Fruit fly (Drosophila melanogaster) whole organism, prepupa: Measurements from ENCODE around the gene CG33268.

Experiments used
- Blimp-1 ChIP-seq: fragments of 200-800 bp; sonication (Bioruptor generic); optimal IDR thresholded peaks from 3 replicates; lab custom pipeline; 2017; ENCODE audit warnings: missing biosample characterization, missing genetic modification characterization, mild to moderate bottlenecking, moderate library complexity, missing genetic modification reagents
- CG10631 ChIP-seq: fragments of 200-800 bp; sonication (Bioruptor generic); optimal IDR thresholded peaks from 2 replicates; lab custom pipeline; 2016; ENCODE audit warnings: missing biosample characterization, missing genetic modification characterization
- CG10669 ChIP-seq: fragments of 200-800 bp; sonication (Bioruptor generic); optimal IDR thresholded peaks from 3 replicates; lab custom pipeline; 2018; ENCODE audit warnings: missing biosample characterization, mild to moderate bottlenecking, missing genetic modification characterization, moderate library complexity
- CG11294 ChIP-seq: fragments of 200-800 bp; sonication (Bioruptor generic); IDR thresholded peaks from 2 replicates; pipeline ENCODE4 v1.3.6; 2022; ENCODE audit warnings: missing biosample characterization, missing genetic modification characterization
- CG11762 ChIP-seq: fragments of 200-800 bp; sonication (Bioruptor generic); optimal IDR thresholded peaks from 3 replicates; lab custom pipeline; 2016; ENCODE audit warnings: missing biosample characterization, missing genetic modification characterization; ENCODE audit not compliant: insufficient read depth
- CG15336 ChIP-seq: fragments of 200-800 bp; sonication (Bioruptor generic); IDR thresholded peaks from 2 replicates; pipeline ENCODE4 v1.3.6; 2022; ENCODE audit warnings: missing biosample characterization, missing genetic modification characterization
- CG16779 ChIP-seq: fragments of 200-800 bp; sonication (Bioruptor generic); optimal IDR thresholded peaks from 3 replicates; lab custom pipeline; 2017; ENCODE audit warnings: missing biosample characterization, mild to moderate bottlenecking, missing genetic modification characterization
- CG3032 ChIP-seq: fragments of 200-800 bp; optimal IDR thresholded peaks from 2 replicates; lab custom pipeline; 2019; ENCODE audit warnings: missing biosample characterization, mild to moderate bottlenecking, missing genetic modification characterization, moderate library complexity
- CG34406 ChIP-seq: fragments of 200-800 bp; sonication (Bioruptor generic); optimal IDR thresholded peaks from 3 replicates; lab custom pipeline; 2016; ENCODE audit warnings: missing biosample characterization, missing genetic modification characterization
- CG3919 ChIP-seq: fragments of 200-800 bp; sonication (Bioruptor generic); optimal IDR thresholded peaks from 3 replicates; lab custom pipeline; 2016; ENCODE audit warnings: missing biosample characterization, missing genetic modification characterization
- CG6163 ChIP-seq: fragments of 200-800 bp; sonication (Bioruptor generic); IDR thresholded peaks from 3 replicates; pipeline ENCODE4 v1.3.6; 2022; ENCODE audit warnings: missing biosample characterization, missing genetic modification characterization
- CG6276 ChIP-seq: fragments of 200-800 bp; sonication (Bioruptor generic); optimal IDR thresholded peaks from 2 replicates; lab custom pipeline; 2017; ENCODE audit warnings: missing biosample characterization, mild to moderate bottlenecking, missing genetic modification characterization
- CG6792 ChIP-seq: fragments of 200-800 bp; sonication (Bioruptor generic); optimal IDR thresholded peaks from 3 replicates; lab custom pipeline; 2016; ENCODE audit warnings: missing biosample characterization, missing genetic modification characterization
- CG6808 ChIP-seq: fragments of 200-800 bp; sonication (Bioruptor generic); optimal IDR thresholded peaks from 3 replicates; lab custom pipeline; 2017; ENCODE audit warnings: missing biosample characterization, missing genetic modification characterization, mild to moderate bottlenecking, moderate library complexity, missing genetic modification reagents
- CG7368 ChIP-seq: fragments of 200-800 bp; sonication (Bioruptor generic); optimal IDR thresholded peaks from 3 replicates; lab custom pipeline; 2016; ENCODE audit warnings: missing biosample characterization, missing genetic modification characterization
- CG8119 ChIP-seq: fragments of 200-800 bp; sonication (Bioruptor generic); IDR thresholded peaks from 3 replicates; pipeline ENCODE4 v1.3.6; 2022; ENCODE audit warnings: missing biosample characterization, missing genetic modification characterization
- CG8319 ChIP-seq: fragments of 200-800 bp; sonication (Bioruptor generic); optimal IDR thresholded peaks from 3 replicates; lab custom pipeline; 2016; ENCODE audit warnings: missing biosample characterization, missing genetic modification characterization
- CG9139 ChIP-seq: fragments of 200-800 bp; sonication (Bioruptor generic); optimal IDR thresholded peaks from 3 replicates; lab custom pipeline; 2017; ENCODE audit warnings: missing biosample characterization, mild to moderate bottlenecking, missing genetic modification characterization
- Eip75B ChIP-seq: fragments of 200-800 bp; sonication (Bioruptor generic); optimal IDR thresholded peaks from 3 replicates; lab custom pipeline; 2016; ENCODE audit warnings: missing biosample characterization, missing genetic modification characterization
- Eip78C ChIP-seq: fragments of 200-800 bp; sonication (Bioruptor generic); peaks from one replicate; lab custom pipeline; 2016; ENCODE audit warnings: missing biosample characterization, missing genetic modification characterization
- Eip93F ChIP-seq: fragments of 200-800 bp; sonication (Bioruptor generic); optimal IDR thresholded peaks from 2 replicates; lab custom pipeline; 2016; ENCODE audit warnings: missing biosample characterization, mild to moderate bottlenecking, missing genetic modification characterization
- Ets21C ChIP-seq: fragments of 200-800 bp; sonication (Bioruptor generic); optimal IDR thresholded peaks from 3 replicates; lab custom pipeline; 2016; ENCODE audit warnings: missing biosample characterization, missing genetic modification characterization
- Ets96B ChIP-seq: fragments of 200-800 bp; optimal IDR thresholded peaks from 2 replicates; lab custom pipeline; 2019; ENCODE audit warnings: missing biosample characterization, mild to moderate bottlenecking, missing genetic modification characterization, moderate library complexity
- Gug ChIP-seq: fragments of 200-800 bp; sonication (Bioruptor generic); IDR thresholded peaks from 2 replicates; pipeline ENCODE4 v1.3.6; 2022; ENCODE audit warnings: missing biosample characterization, missing genetic modification characterization
- Hr39 ChIP-seq: fragments of 200-800 bp; sonication (Bioruptor generic); optimal IDR thresholded peaks from 2 replicates; lab custom pipeline; 2016; ENCODE audit warnings: missing biosample characterization, missing genetic modification characterization
- Lpt ChIP-seq: fragments of 200-800 bp; sonication (Bioruptor generic); optimal IDR thresholded peaks from 3 replicates; lab custom pipeline; 2016; ENCODE audit warnings: missing biosample characterization, missing genetic modification characterization
- Met ChIP-seq: fragments of 200-800 bp; sonication (Bioruptor generic); optimal IDR thresholded peaks from 3 replicates; lab custom pipeline; 2016; ENCODE audit warnings: missing biosample characterization, missing genetic modification characterization
- Smox ChIP-seq: fragments of 200-800 bp; sonication (Bioruptor generic); optimal IDR thresholded peaks from 3 replicates; lab custom pipeline; 2016; ENCODE audit warnings: missing biosample characterization, missing genetic modification characterization
- Sox14 ChIP-seq: fragments of 200-800 bp; sonication (Bioruptor generic); optimal IDR thresholded peaks from 3 replicates; lab custom pipeline; 2016; ENCODE audit warnings: missing biosample characterization, missing genetic modification characterization
- achi ChIP-seq: fragments of 200-800 bp; sonication (Bioruptor generic); optimal IDR thresholded peaks from 3 replicates; lab custom pipeline; 2016; ENCODE audit warnings: missing biosample characterization, missing genetic modification characterization
- acj6 ChIP-seq: fragments of 200-800 bp; sonication (Bioruptor generic); optimal IDR thresholded peaks from 3 replicates; lab custom pipeline; 2016; ENCODE audit warnings: missing biosample characterization, missing genetic modification characterization
- cyc ChIP-seq: fragments of 200-800 bp; sonication (Bioruptor generic); optimal IDR thresholded peaks from 3 replicates; lab custom pipeline; 2016; ENCODE audit warnings: missing biosample characterization, missing genetic modification characterization
- dac ChIP-seq: fragments of 200-800 bp; sonication (Bioruptor generic); optimal IDR thresholded peaks from 2 replicates; lab custom pipeline; 2017; ENCODE audit warnings: missing biosample characterization, mild to moderate bottlenecking, missing genetic modification characterization
- dsx ChIP-seq: fragments of 200-800 bp; optimal IDR thresholded peaks from 3 replicates; lab custom pipeline; 2019; ENCODE audit warnings: missing biosample characterization, mild to moderate bottlenecking, missing genetic modification characterization, moderate library complexity; ENCODE audit not compliant: poor library complexity, severe bottlenecking
- eg ChIP-seq: fragments of 200-800 bp; sonication (Bioruptor generic); IDR thresholded peaks from 3 replicates; pipeline ENCODE4 v1.3.6; 2022; ENCODE audit warnings: missing biosample characterization, missing genetic modification characterization
- esn ChIP-seq: fragments of 200-800 bp; sonication (Bioruptor generic); optimal IDR thresholded peaks from 2 replicates; lab custom pipeline; 2016; ENCODE audit warnings: missing biosample characterization, mild to moderate bottlenecking, missing genetic modification characterization, moderate library complexity
- lz ChIP-seq: fragments of 200-800 bp; sonication (Bioruptor generic); optimal IDR thresholded peaks from 3 replicates; lab custom pipeline; 2016; ENCODE audit warnings: missing biosample characterization, missing genetic modification characterization
- net ChIP-seq: fragments of 200-800 bp; sonication (Bioruptor generic); optimal IDR thresholded peaks from 3 replicates; lab custom pipeline; 2016; ENCODE audit warnings: missing biosample characterization, missing genetic modification characterization
- pdm3 ChIP-seq: fragments of 200-800 bp; sonication (Bioruptor generic); optimal IDR thresholded peaks from 3 replicates; lab custom pipeline; 2016; ENCODE audit warnings: missing biosample characterization, missing genetic modification characterization
- salr ChIP-seq, 2 experiments: fragments of 200-800 bp; sonication (Bioruptor generic); optimal IDR thresholded peaks; 3 replicates each; lab custom pipeline; 2016 to 2018; ENCODE audit warnings: missing biosample characterization in 2 of 2, missing genetic modification characterization in 2 of 2, mild to moderate bottlenecking in 1 of 2
- spab ChIP-seq: fragments of 200-800 bp; sonication (Bioruptor generic); optimal IDR thresholded peaks from 2 replicates; lab custom pipeline; 2017; ENCODE audit warnings: missing biosample characterization, mild to moderate bottlenecking, missing genetic modification characterization, missing genetic modification reagents
- ss ChIP-seq, 2 experiments: fragments of 200-800 bp; sonication (Bioruptor generic); optimal IDR thresholded peaks; 2 replicates in 1 of 2; 3 replicates in 1 of 2; lab custom pipeline; 2017 to 2018; ENCODE audit warnings: mild to moderate bottlenecking in 2 of 2, missing biosample characterization in 2 of 2, missing genetic modification characterization in 2 of 2, moderate library complexity in 1 of 2
- svp ChIP-seq: fragments of 200-800 bp; sonication (Bioruptor generic); peaks from one replicate; lab custom pipeline; 2016; ENCODE audit warnings: missing biosample characterization, missing genetic modification characterization

The CG33268 gene

dm6 chr3L:11561946-11562760 is 28.9 kb downstream of the CG33268 start, which contains the start of the genes CG7394 and Mob2 (continued):
- peak; percentile 27 for TF ChIP-seq CG6276 (GFP tag; lab: Kevin White, UChicago)
- TF ChIP-seq Sox14 (GFP tag; lab: Kevin White, UChicago): peak; percentile 89
- TF ChIP-seq CG6792 (GFP tag; lab: Kevin White, UChicago): peak; percentile 83
- TF ChIP-seq Blimp-1 (GFP tag; lab: Kevin White, UChicago): peak; percentile 46
- no peak for TF ChIP-seq CG16779 (tag; lab: Kevin White, UChicago)
- TF ChIP-seq CG34406 (GFP tag; lab: Kevin White, UChicago): peak; percentile 89
- TF ChIP-seq CG8319 (GFP tag; lab: Kevin White, UChicago): peak; percentile 74
- TF ChIP-seq CG3919 (GFP tag; lab: Kevin White, UChicago): peak; percentile 89
- peak; percentile 87 for TF ChIP-seq net
- peak; percentile 96 for TF ChIP-seq svp (GFP tag; lab: Kevin White, UChicago)
- TF ChIP-seq Eip75B (GFP tag; lab: Kevin White, UChicago): peak; percentile 84
- peak; percentile 48 to 69 for TF ChIP-seq ss (GFP tag; optimal IDR thresholded peaks at IDR 0.05; lab: Kevin White, UChicago)
- TF ChIP-seq CG8119 (GFP tag; lab: Robert Waterston, UW): peak; percentile 84
- peak; percentile 88 for TF ChIP-seq cyc (GFP tag; lab: Kevin White, UChicago)

- TF ChIP-seq CG9139: no peak
- peak; percentile 15 to 30 for TF ChIP-seq ss (GFP tag; optimal IDR thresholded peaks at IDR 0.05; lab: Kevin White, UChicago)
- TF ChIP-seq svp (GFP tag; lab: Kevin White, UChicago): peak; percentile 98
- peak; percentile 33 for TF ChIP-seq Hr39 (GFP tag; lab: Kevin White, UChicago)
- peak; percentile 34; the same call in 2 of the 3 replicates for TF ChIP-seq CG6163 (GFP tag; lab: Robert Waterston, UW)
- TF ChIP-seq, all 60 proteins: peak for 4
These were observed 30.1 kb downstream of the CG33268 start for dm6 chr3L:11560885-11561284.

- TF ChIP-seq CG11762 (GFP tag; lab: Kevin White, UChicago) (peak; percentile 8), Eip78C (peak; percentile 40), CG15336 (GFP tag; lab: Robert Waterston, UW) (peak; percentile 58; the same call in 1 of the 2 replicates), CG6276 (GFP tag; lab: Kevin White, UChicago) (peak; percentile 91), dsx (GFP tag; lab: Kevin White, UChicago) (peak; percentile 20), acj6 (no peak), CG10669 (GFP tag; lab: Kevin White, UChicago) (peak; percentile 37), Eip93F (GFP tag; lab: Kevin White, UChicago) (no peak), salr (GFP tag; optimal IDR thresholded peaks at IDR 0.05; lab: Kevin White, UChicago) (peak in 1 of 2 experiments; percentile 11), CG9139 (peak; percentile 83), dac (GFP tag; lab: Kevin White, UChicago) (no peak), Smox (GFP tag; lab: Kevin White, UChicago) (no peak), svp (GFP tag; lab: Kevin White, UChicago) (peak; percentile 74), Gug (0 out of 2 replicates have a peak, but pooled peaks have one; percentile 16), CG16779 (tag; lab: Kevin White, UChicago) (peak; percentile 71), pdm3 (GFP tag; lab: Kevin White, UChicago) (no peak), Eip75B (GFP tag; lab: Kevin White, UChicago) (no peak), CG10631 (GFP tag; lab: Kevin White, UChicago) (no peak), Blimp-1 (GFP tag; lab: Kevin White, UChicago) (no peak), CG8119 (GFP tag; lab: Robert Waterston, UW) (peak; percentile 72), lz (GFP tag; lab: Kevin White, UChicago) (no peak), CG8319 (GFP tag; lab: Kevin White, UChicago) (no peak), eg (GFP tag; lab: Robert Waterston, UW) (peak; percentile 74; the same call in 2 of the 3 replicates), CG3032 (tag; lab: Kevin White, UChicago) (no peak), CG3919 (GFP tag; lab: Kevin White, UChicago) (peak; percentile 46), achi (GFP tag; lab: Kevin White, UChicago) (no peak), CG6163 (GFP tag; lab: Robert Waterston, UW) (peak; percentile 69), Lpt (GFP tag; lab: Kevin White, UChicago) (peak; percentile 28), Ets21C (GFP tag; lab: Kevin White, UChicago) (no peak), CG11294 (GFP tag; lab: Robert Waterston, UW) (no peak), CG7368 (GFP tag; lab: Kevin White, UChicago) (no peak), spab (GFP tag; lab: Kevin White, UChicago) (peak; percentile 65), esn (GFP tag; lab: Kevin White, UChicago) (no peak), Met (GFP tag; lab: Kevin White, UChicago) (no peak), CG6792 (GFP tag; lab: Kevin White, UChicago) (no peak), CG6808 (GFP tag; lab: Kevin White, UChicago) (peak; percentile 70), net (peak; percentile 70), Ets96B (no peak)
These were observed 33.8 kb downstream of the CG33268 start for dm6 chr3L:11557209-11557608.
